Worm (Caenorhabditis elegans): ENCODE measurements around the gene mnk-1.

DNA sequence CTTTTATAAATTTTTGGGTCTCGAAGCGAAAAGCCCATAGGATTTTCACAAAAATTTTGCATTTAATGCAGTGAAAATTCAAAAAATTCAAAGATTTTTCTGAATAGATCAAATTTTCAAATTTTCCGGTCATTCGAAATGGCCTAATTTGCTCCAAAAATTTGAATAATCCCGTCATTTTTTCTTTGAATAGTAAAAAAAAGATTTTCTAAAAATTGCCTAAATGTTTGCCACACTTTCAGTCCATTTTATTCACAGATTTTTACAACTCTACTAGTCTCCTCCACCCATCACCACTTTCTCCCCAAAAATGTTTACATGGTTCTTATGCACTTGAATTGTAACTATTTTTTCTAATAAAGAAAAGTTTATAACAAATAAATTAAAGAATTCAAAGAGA lies 20.9 kb downstream of the mnk-1 start:
- TF ChIP-seq elt-1 (tag; optimal IDR thresholded peaks at IDR 0.05) (no peak), lin-11 (tag; optimal IDR thresholded peaks at IDR 0.05) (no peak), snpc-4 (tag; optimal IDR thresholded peaks at IDR 0.05) (no peak), mbf-1 (tag; optimal IDR thresholded peaks at IDR 0.05) (no peak), elt-3 (tag; optimal IDR thresholded peaks at IDR 0.05) (no peak), blmp-1 (tag; optimal IDR thresholded peaks at IDR 0.05; ENCODE audit: insufficient read depth) (no peak), nhr-77 (tag; optimal IDR thresholded peaks at IDR 0.05) (no peak), mdl-1 (tag; optimal IDR thresholded peaks at IDR 0.05) (no peak), dmd-4 (tag; optimal IDR thresholded peaks at IDR 0.05) (no peak)

Measured in whole organism, L2 larva.